Worm (Caenorhabditis elegans) whole organism, L4 larva: ENCODE data around the gene pyc-1.

ENCODE experiments used
- F49E8.2 ChIP-seq: sonication (generic microtip); optimal IDR thresholded peaks from 2 replicates; lab custom pipeline; 2016; ENCODE audit warnings: missing compliant biosample characterization, mild to moderate bottlenecking, missing genetic modification characterization, borderline replicate concordance
- Y105C5A.15 ChIP-seq: fragments of 200-800 bp; sonication (Bioruptor generic); IDR thresholded peaks from 2 replicates; pipeline ENCODE4 v1.3.6; 2022; ENCODE audit warnings: missing genetic modification characterization, missing compliant biosample characterization
- Y5F2A.4 ChIP-seq: fragments of 200-800 bp; sonication (Bioruptor generic); optimal IDR thresholded peaks from 2 replicates; lab custom pipeline; 2018; ENCODE audit warnings: mild to moderate bottlenecking, missing genetic modification characterization, missing compliant biosample characterization
- Y75B8A.6 ChIP-seq: fragments of 200-800 bp; sonication (Bioruptor generic); IDR thresholded peaks from 2 replicates; pipeline ENCODE4 v1.3.6; 2022; ENCODE audit warnings: missing genetic modification reagents, missing genetic modification characterization, missing compliant biosample characterization
- ceh-20 ChIP-seq: fragments of 200-800 bp; sonication (Bioruptor generic); IDR thresholded peaks from 2 replicates; pipeline ENCODE4 v1.3.6; 2022; ENCODE audit warnings: missing genetic modification reagents, missing genetic modification characterization, missing compliant biosample characterization
- ceh-28 ChIP-seq: fragments of 150-350 bp; optimal IDR thresholded peaks from 2 replicates; lab custom pipeline; 2014; ENCODE audit warnings: missing biosample characterization, missing genetic modification reagents, missing genetic modification characterization
- ceh-32 ChIP-seq: sonication (generic microtip); optimal IDR thresholded peaks from 2 replicates; lab custom pipeline; 2016; ENCODE audit warnings: mild to moderate bottlenecking, missing genetic modification characterization, missing compliant biosample characterization; ENCODE audit not compliant: poor library complexity
- ces-1 ChIP-seq: fragments of 150-350 bp; sonication (generic microtip); optimal IDR thresholded peaks from 4 replicates; lab custom pipeline; 2014; ENCODE audit warnings: missing biosample characterization, missing genetic modification reagents, missing genetic modification characterization
- cey-2 ChIP-seq: sonication (generic microtip); optimal IDR thresholded peaks from 3 replicates; lab custom pipeline; 2017; ENCODE audit warnings: missing genetic modification characterization, mild to moderate bottlenecking, missing compliant biosample characterization, antibody characterized with exemption, borderline replicate concordance; ENCODE audit not compliant: insufficient read depth
- ctbp-1 ChIP-seq: fragments of 200-800 bp; sonication (Bioruptor generic); IDR thresholded peaks from 2 replicates; pipeline ENCODE4 v1.3.6; 2022; ENCODE audit warnings: missing genetic modification reagents, missing genetic modification characterization, missing compliant biosample characterization
- daf-19 ChIP-seq: fragments of 200-800 bp; sonication (Bioruptor generic); conservative IDR thresholded peaks from 2 replicates; pipeline ENCODE4 v1.3.6; 2022; ENCODE audit warnings: missing genetic modification characterization, missing compliant biosample characterization
- dmd-6 ChIP-seq: fragments of 200-800 bp; sonication (Bioruptor generic); IDR thresholded peaks from 2 replicates; pipeline ENCODE4 v1.3.6; 2022; ENCODE audit warnings: missing genetic modification reagents, missing genetic modification characterization, missing compliant biosample characterization
- dmd-8 ChIP-seq: fragments of 200-800 bp; sonication (Bioruptor generic); IDR thresholded peaks from 2 replicates; pipeline ENCODE4 v1.3.6; 2022; ENCODE audit warnings: missing genetic modification characterization, missing compliant biosample characterization
- dpl-1 ChIP-seq: fragments of 150-350 bp; optimal IDR thresholded peaks from 2 replicates; lab custom pipeline; 2014; ENCODE audit warnings: missing biosample characterization, missing genetic modification reagents, missing genetic modification characterization
- duxl-1 ChIP-seq: sonication (generic microtip); optimal IDR thresholded peaks from 2 replicates; lab custom pipeline; 2016; ENCODE audit warnings: mild to moderate bottlenecking, missing genetic modification characterization, moderate library complexity, missing compliant biosample characterization; ENCODE audit not compliant: poor library complexity
- dve-1 ChIP-seq: sonication (generic microtip); optimal IDR thresholded peaks from 2 replicates; lab custom pipeline; 2017; ENCODE audit warnings: antibody characterized with exemption, mild to moderate bottlenecking, missing genetic modification characterization, missing compliant biosample characterization; ENCODE audit not compliant: insufficient read depth
- egl-27 ChIP-seq: sonication (generic microtip); optimal IDR thresholded peaks from 3 replicates; lab custom pipeline; 2017; ENCODE audit warnings: missing biosample characterization, missing genetic modification reagents, missing genetic modification characterization
- egl-43 ChIP-seq: fragments of 200-800 bp; sonication (Bioruptor generic); IDR thresholded peaks from 2 replicates; pipeline ENCODE4 v1.3.6; 2022; ENCODE audit warnings: missing genetic modification reagents, missing genetic modification characterization, missing compliant biosample characterization
- fos-1 ChIP-seq: fragments of 150-350 bp; optimal IDR thresholded peaks from 2 replicates; lab custom pipeline; 2014; ENCODE audit warnings: missing biosample characterization, missing genetic modification characterization
- gei-8 ChIP-seq: fragments of 200-800 bp; sonication (Bioruptor generic); optimal IDR thresholded peaks from 2 replicates; lab custom pipeline; 2018; ENCODE audit warnings: mild to moderate bottlenecking, missing genetic modification characterization, missing compliant biosample characterization
- hlh-11 ChIP-seq: fragments of 200-800 bp; sonication (Bioruptor generic); optimal IDR thresholded peaks from 2 replicates; lab custom pipeline; 2018; ENCODE audit warnings: mild to moderate bottlenecking, missing genetic modification characterization, missing compliant biosample characterization
- hmg-1.1 ChIP-seq: fragments of 200-800 bp; sonication (Bioruptor generic); IDR thresholded peaks from 2 replicates; pipeline ENCODE4 v1.3.6; 2022; ENCODE audit warnings: missing genetic modification reagents, missing genetic modification characterization, missing compliant biosample characterization
- jun-1 ChIP-seq: fragments of 150-350 bp; optimal IDR thresholded peaks from 2 replicates; lab custom pipeline; 2014; ENCODE audit warnings: missing biosample characterization, missing genetic modification reagents, missing genetic modification characterization
- lin-29 ChIP-seq: fragments of 200-800 bp; sonication (Bioruptor generic); IDR thresholded peaks from 2 replicates; pipeline ENCODE4 v1.3.6; 2022; ENCODE audit warnings: missing genetic modification reagents, missing genetic modification characterization, missing compliant biosample characterization
- lir-3 ChIP-seq: sonication (generic microtip); optimal IDR thresholded peaks from 2 replicates; lab custom pipeline; 2016; ENCODE audit warnings: mild to moderate bottlenecking, missing genetic modification characterization, missing compliant biosample characterization
- madf-5 ChIP-seq, 2 experiments: fragments of 200-800 bp; sonication (Bioruptor generic); IDR thresholded peaks; 2 replicates each; pipeline ENCODE4 v1.3.6; 2022; ENCODE audit warnings: missing compliant biosample characterization in 2 of 2, missing genetic modification characterization in 2 of 2
- mdl-1 ChIP-seq, 2 experiments: fragments of 150-350 bp in 1 of 2; sonication (generic microtip) in 1 of 2; optimal IDR thresholded peaks; 2 replicates each; lab custom pipeline; 2014 to 2017; ENCODE audit warnings: missing biosample characterization in 2 of 2, missing genetic modification characterization in 2 of 2
- mep-1 ChIP-seq: fragments of 150-350 bp; sonication (generic microtip); optimal IDR thresholded peaks from 3 replicates; lab custom pipeline; 2014; ENCODE audit warnings: missing biosample characterization, missing genetic modification characterization
- mxl-3 ChIP-seq: fragments of 200-800 bp; sonication (Bioruptor generic); optimal IDR thresholded peaks from 2 replicates; lab custom pipeline; 2018; ENCODE audit warnings: mild to moderate bottlenecking, missing genetic modification characterization, missing compliant biosample characterization
- nhr-102 ChIP-seq: sonication (generic microtip); optimal IDR thresholded peaks from 2 replicates; lab custom pipeline; 2016; ENCODE audit warnings: mild to moderate bottlenecking, missing genetic modification characterization, moderate library complexity, missing compliant biosample characterization
- nhr-111 ChIP-seq: fragments of 200-800 bp; sonication (Bioruptor generic); optimal IDR thresholded peaks from 2 replicates; lab custom pipeline; 2018; ENCODE audit warnings: mild to moderate bottlenecking, missing genetic modification characterization, missing compliant biosample characterization
- nhr-237 ChIP-seq: sonication (generic microtip); optimal IDR thresholded peaks from 2 replicates; lab custom pipeline; 2017; ENCODE audit warnings: missing biosample characterization, missing genetic modification characterization
- nhr-25 ChIP-seq: sonication (generic microtip); optimal IDR thresholded peaks from 2 replicates; lab custom pipeline; 2017; ENCODE audit warnings: missing genetic modification characterization, mild to moderate bottlenecking, missing compliant biosample characterization, antibody characterized with exemption, moderate library complexity, borderline replicate concordance; ENCODE audit not compliant: insufficient read depth
- nhr-28 ChIP-seq: fragments of 150-350 bp; optimal IDR thresholded peaks from 2 replicates; lab custom pipeline; 2014; ENCODE audit warnings: missing biosample characterization, missing genetic modification characterization
- nhr-48 ChIP-seq: sonication (generic microtip); optimal IDR thresholded peaks from 2 replicates; lab custom pipeline; 2016; ENCODE audit warnings: mild to moderate bottlenecking, missing genetic modification characterization, missing compliant biosample characterization
- nhr-6 ChIP-seq: fragments of 150-350 bp; optimal IDR thresholded peaks from 2 replicates; lab custom pipeline; 2014; ENCODE audit warnings: missing biosample characterization, missing genetic modification characterization
- pqm-1 ChIP-seq: sonication (generic microtip); optimal IDR thresholded peaks from 2 replicates; lab custom pipeline; 2017; ENCODE audit warnings: missing biosample characterization, missing genetic modification characterization
- rbr-2 ChIP-seq: sonication (generic microtip); optimal IDR thresholded peaks from 2 replicates; lab custom pipeline; 2016; ENCODE audit warnings: missing genotype, missing genetic modification characterization, missing compliant biosample characterization
- snpc-4 ChIP-seq: fragments of 150-350 bp; optimal IDR thresholded peaks from 2 replicates; lab custom pipeline; 2014; ENCODE audit warnings: missing biosample characterization, missing genetic modification characterization
- spr-1 ChIP-seq: sonication (generic microtip); optimal IDR thresholded peaks from 2 replicates; lab custom pipeline; 2016; ENCODE audit warnings: mild to moderate bottlenecking, missing genetic modification characterization, missing compliant biosample characterization
- tra-1 ChIP-seq: fragments of 200-800 bp; sonication (Bioruptor generic); IDR thresholded peaks from 2 replicates; pipeline ENCODE4 v1.3.6; 2022; ENCODE audit warnings: missing genetic modification reagents, missing genetic modification characterization, missing compliant biosample characterization
- unc-39 ChIP-seq: sonication (generic microtip); optimal IDR thresholded peaks from 2 replicates; lab custom pipeline; 2017; ENCODE audit warnings: missing biosample characterization, missing genetic modification characterization
- unc-62 ChIP-seq, 3 experiments: fragments of 150-350 bp in 1 of 3; sonication (generic microtip); optimal IDR thresholded peaks in 2 of 3; peaks in 1 of 3; 1 replicate in 1 of 3; 2 replicates in 2 of 3; lab custom pipeline; 2014 to 2017; ENCODE audit warnings: missing biosample characterization in 3 of 3, missing genetic modification characterization in 3 of 3, missing genetic modification reagents in 3 of 3, missing genotype in 1 of 3
- vab-7 ChIP-seq: fragments of 200-800 bp; sonication (Bioruptor generic); IDR thresholded peaks from 2 replicates; pipeline ENCODE4 v1.3.6; 2022; ENCODE audit warnings: missing genetic modification reagents, missing genetic modification characterization, missing compliant biosample characterization
- zag-1 ChIP-seq: fragments of 150-350 bp; optimal IDR thresholded peaks from 2 replicates; lab custom pipeline; 2014; ENCODE audit warnings: missing biosample characterization, missing genetic modification characterization
- zfp-2 ChIP-seq: sonication (generic microtip); optimal IDR thresholded peaks from 2 replicates; lab custom pipeline; 2016; ENCODE audit warnings: mild to moderate bottlenecking, missing genetic modification characterization, missing compliant biosample characterization
- zip-2 ChIP-seq: fragments of 150-350 bp; optimal IDR thresholded peaks from 2 replicates; lab custom pipeline; 2014; ENCODE audit warnings: missing biosample characterization, missing genetic modification characterization

pyc-1 gene

DNA sequence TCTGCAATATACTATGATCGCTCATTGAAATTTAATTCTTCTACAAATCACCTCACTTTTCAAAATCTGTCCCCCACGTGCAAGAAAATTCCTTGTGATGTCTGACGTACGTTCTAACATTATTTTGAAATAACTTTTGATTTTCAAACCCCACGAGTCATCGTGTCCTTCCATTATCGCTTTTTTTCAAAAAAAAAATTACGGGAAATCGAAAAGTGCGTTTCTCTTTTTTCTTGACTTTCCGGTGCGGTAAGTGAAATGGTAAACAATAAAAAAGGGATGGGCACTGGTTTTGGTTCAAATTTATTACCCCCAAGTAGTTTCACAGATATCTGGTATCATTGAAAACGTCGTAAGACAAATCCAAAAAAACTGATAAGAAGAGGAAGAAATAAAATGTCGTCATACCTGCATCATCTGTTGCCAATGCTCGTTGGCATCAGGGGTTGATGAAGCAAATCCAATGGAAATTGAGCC, 18.8 kb downstream of the pyc-1 start (continued):
- TF ChIP-seq Y75B8A.6 (GFP tag; lab: Robert Waterston, UW) = no peak
- peak; percentile 28 for TF ChIP-seq dve-1 (tag; lab: Kevin White, UChicago)
- TF ChIP-seq daf-19 (GFP tag; lab: Robert Waterston, UW) = no peak
- no peak for TF ChIP-seq rbr-2 (tag; lab: Kevin White, UChicago)
- no peak for TF ChIP-seq unc-39 (tag; lab: Kevin White, UChicago)
- TF ChIP-seq madf-5 (GFP tag; IDR thresholded peaks at IDR 0.05; lab: Robert Waterston, UW) = no peak
- TF ChIP-seq ceh-32 (tag; lab: Kevin White, UChicago) = no peak
- no peak for TF ChIP-seq pqm-1 (tag; lab: Kevin White, UChicago)
- TF ChIP-seq mxl-3 = no peak
- no peak for TF ChIP-seq ceh-28 (tag; lab: Kevin White, UChicago)
- TF ChIP-seq hlh-11 (tag; lab: Kevin White, UChicago) = no peak
- peak; percentile 33 for TF ChIP-seq nhr-25
- no peak for TF ChIP-seq jun-1 (tag; lab: Kevin White, UChicago)
- TF ChIP-seq dmd-8 (GFP tag; lab: Robert Waterston, UW) = no peak
- TF ChIP-seq lin-29 (GFP tag; lab: Robert Waterston, UW) = no peak
- TF ChIP-seq dpl-1 (GFP tag; lab: Kevin White, UChicago) = no peak
- TF ChIP-seq spr-1 (tag; lab: Kevin White, UChicago) = no peak
- TF ChIP-seq snpc-4 (tag; lab: Kevin White, UChicago) = no peak
- no peak for TF ChIP-seq nhr-102 (tag; lab: Kevin White, UChicago)
- peak; percentile 55 for TF ChIP-seq gei-8 (GFP tag; lab: Kevin White, UChicago)
- TF ChIP-seq ctbp-1 = no peak
- no peak for TF ChIP-seq egl-43 (GFP tag; lab: Robert Waterston, UW)
- TF ChIP-seq nhr-48 (tag; lab: Kevin White, UChicago) = peak; percentile 8
- TF ChIP-seq cey-2 (tag; lab: Kevin White, UChicago) = peak; percentile 37
- TF ChIP-seq Y5F2A.4 (GFP tag; lab: Kevin White, UChicago) = no peak
- TF ChIP-seq egl-27 = no peak
- no peak for TF ChIP-seq hmg-1.1 (GFP tag; lab: Robert Waterston, UW)
- no peak; the same call in 1 of the 2 replicates for TF ChIP-seq tra-1 (GFP tag; lab: Robert Waterston, UW)
- no peak for TF ChIP-seq zfp-2 (tag; lab: Kevin White, UChicago)

DNA sequence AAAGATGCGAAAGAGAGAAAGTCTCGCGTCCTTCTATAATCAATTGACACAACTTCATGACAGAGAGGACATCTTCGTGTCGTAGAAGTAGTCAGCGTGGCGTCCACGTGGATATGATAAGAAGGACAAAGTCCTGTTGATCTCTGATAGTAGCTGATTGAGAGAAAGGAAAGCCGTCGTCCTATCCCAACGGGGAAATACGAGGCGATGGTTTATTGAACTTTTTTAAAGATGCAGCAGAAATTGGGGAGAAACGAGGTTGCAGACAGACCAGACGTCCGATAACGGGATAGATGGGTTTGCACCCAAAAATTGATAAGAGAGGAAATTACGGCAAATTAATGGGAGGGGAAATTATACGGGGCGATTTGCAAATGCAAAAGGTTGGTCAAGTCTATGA, 19.8 kb downstream of the pyc-1 start:
- peak; percentile 83 to 94 for TF ChIP-seq mdl-1 (tag; optimal IDR thresholded peaks at IDR 0.05; lab: Kevin White, UChicago)
- TF ChIP-seq cey-2 (tag; lab: Kevin White, UChicago) = peak; percentile 94
- TF ChIP-seq duxl-1 (tag; lab: Kevin White, UChicago) = no peak
- peak; percentile 24 for TF ChIP-seq nhr-237 (tag; lab: Kevin White, UChicago)
- TF ChIP-seq nhr-111 = no peak
- TF ChIP-seq hlh-11 (tag; lab: Kevin White, UChicago) = peak; percentile 89
- TF ChIP-seq daf-19 (GFP tag; lab: Robert Waterston, UW) = no peak
- 0 out of 2 replicates have a peak, but pooled peaks have one; percentile 11 for TF ChIP-seq hmg-1.1 (GFP tag; lab: Robert Waterston, UW)
- TF ChIP-seq fos-1 (tag; lab: Kevin White, UChicago) = no peak
- TF ChIP-seq madf-5 (GFP tag; IDR thresholded peaks at IDR 0.05; lab: Robert Waterston, UW) = no peak
- TF ChIP-seq mep-1 = peak; percentile 48
- TF ChIP-seq ces-1 (GFP tag; lab: Kevin White, UChicago) = no peak
- no peak for TF ChIP-seq Y105C5A.15 (GFP tag; lab: Robert Waterston, UW)
- peak; percentile 61; the same call in 1 of the 2 replicates for TF ChIP-seq tra-1 (GFP tag; lab: Robert Waterston, UW)
- peak; percentile 75; the same call in 1 of the 2 replicates for TF ChIP-seq ceh-20 (GFP tag; lab: Robert Waterston, UW)
- no peak for TF ChIP-seq zag-1 (tag; lab: Kevin White, UChicago)
- TF ChIP-seq dmd-6 (GFP tag; lab: Robert Waterston, UW) = peak; percentile 87
- no peak for TF ChIP-seq zip-2 (tag; lab: Kevin White, UChicago)
- TF ChIP-seq nhr-6 (tag; lab: Kevin White, UChicago) = no peak
- peak; percentile 81 for TF ChIP-seq dve-1 (tag; lab: Kevin White, UChicago)
- peak; percentile 39 for TF ChIP-seq pqm-1 (tag; lab: Kevin White, UChicago)
- no peak for TF ChIP-seq F49E8.2 (tag; lab: Kevin White, UChicago)
- TF ChIP-seq snpc-4 (tag; lab: Kevin White, UChicago) = no peak
- TF ChIP-seq unc-62 (GFP tag; optimal IDR thresholded peaks at IDR 0.05 in 1 of 2; lab: Kevin White, UChicago) = peak in 1 of 2 experiments; percentile 95
- no peak for TF ChIP-seq unc-62 (tag; optimal IDR thresholded peaks at IDR 0.05; lab: Kevin White, UChicago)
- TF ChIP-seq vab-7 (GFP tag; lab: Robert Waterston, UW) = no peak
- TF ChIP-seq lir-3 = no peak
- TF ChIP-seq nhr-102 (tag; lab: Kevin White, UChicago) = peak; percentile 65
- no peak for TF ChIP-seq zfp-2 (tag; lab: Kevin White, UChicago)
- peak; percentile 86 for TF ChIP-seq nhr-28 (tag; lab: Kevin White, UChicago)
